Fruit fly (Drosophila melanogaster) whole organism: ENCODE results near the gene CG32755.

Experiments used
- CG8478 ChIP-seq: fragments of >200 bp; optimal IDR thresholded peaks from 2 replicates; lab custom pipeline; 2018; ENCODE audit warnings: inconsistent platforms
- Dll ChIP-seq: fragments of >200 bp; optimal IDR thresholded peaks from 2 replicates; lab custom pipeline; 2017
- pan ChIP-seq: fragments of >200 bp; optimal IDR thresholded peaks from 2 replicates; lab custom pipeline; 2017
- usp ChIP-seq: fragments of >200 bp; optimal IDR thresholded peaks from 2 replicates; lab custom pipeline; 2017; ENCODE audit warnings: missing biosample characterization, missing genetic modification characterization, mixed read lengths

DNA sequence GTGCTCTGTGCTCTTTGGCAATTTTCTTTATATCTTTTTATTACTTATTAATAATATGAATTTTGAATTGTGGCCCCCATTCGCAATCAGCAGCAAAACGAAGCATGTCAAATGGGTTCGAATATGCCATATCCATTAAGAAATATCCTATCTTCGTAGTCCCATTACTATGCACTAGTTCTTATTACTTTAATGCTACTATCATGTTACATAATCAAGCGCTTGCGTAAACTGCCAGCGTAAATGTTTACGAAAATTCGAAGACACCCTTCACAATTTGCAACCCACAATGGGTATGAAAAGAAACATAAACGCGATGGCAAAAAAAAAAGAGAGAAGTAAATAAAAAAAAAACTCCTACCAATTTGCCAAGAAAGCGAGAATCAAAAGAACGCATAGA lies 23.3 kb upstream of the CG32755 start:
- no peak for TF ChIP-seq Dll (lab: Kevin White, UChicago)
- TF ChIP-seq pan (lab: Kevin White, UChicago), result no peak
- TF ChIP-seq CG8478, result no peak
- no peak for TF ChIP-seq usp (GFP tag; lab: Kevin White, UChicago)
